Worm (Caenorhabditis elegans) whole organism, L3 larva: ENCODE data around the gene str-77.

Experiments used
- aly-2 ChIP-seq: fragments of 150-350 bp; optimal IDR thresholded peaks from 2 replicates; lab custom pipeline; 2014; ENCODE audit warnings: missing biosample characterization, missing genetic modification characterization
- daf-12 ChIP-seq: fragments of 150-350 bp; optimal IDR thresholded peaks from 2 replicates; lab custom pipeline; 2014; ENCODE audit warnings: missing biosample characterization, missing genetic modification reagents, missing genetic modification characterization
- nhr-11 ChIP-seq: fragments of 150-350 bp; optimal IDR thresholded peaks from 2 replicates; lab custom pipeline; 2014; ENCODE audit warnings: missing biosample characterization, missing genetic modification characterization
- pha-4 ChIP-seq: fragments of 150-350 bp; optimal IDR thresholded peaks from 2 replicates; lab custom pipeline; 2014; ENCODE audit warnings: missing biosample characterization, missing genetic modification reagents, missing genetic modification characterization

- no peak for TF ChIP-seq aly-2
- TF ChIP-seq nhr-11 = no peak
- no peak for TF ChIP-seq daf-12 (tag; lab: Kevin White, UChicago)
- no peak for TF ChIP-seq pha-4 (tag; lab: Kevin White, UChicago)
These were observed 48.5 kb downstream of the str-77 start, which contains the start of gene srh-284 for ce11 chrV:17767249-17767648.
